Fruit fly (Drosophila melanogaster): Measurements from ENCODE around the gene RpL34b.
A peak's percentile ranks its signal among the peaks of the same experiment; 100 is the strongest.

DNA sequence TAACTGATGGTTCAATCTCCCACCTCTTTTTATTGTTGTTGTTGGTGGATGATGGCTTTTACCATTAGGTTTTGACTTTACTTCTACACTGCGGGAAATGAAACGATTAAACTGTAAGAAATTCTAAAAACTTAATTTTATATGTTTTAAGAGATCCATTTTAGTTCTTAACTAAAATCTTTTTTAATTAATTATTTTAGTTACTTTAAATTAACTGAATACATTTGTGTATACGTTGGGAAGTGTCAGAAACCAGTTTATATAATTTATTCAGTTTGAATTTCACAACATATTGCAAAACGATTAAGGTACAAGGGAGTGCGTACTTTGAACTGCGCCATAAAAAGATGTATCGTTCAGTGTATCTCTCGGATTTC lies 47.8 kb downstream of the RpL34b start:
- TF ChIP-seq ovo (GFP tag; optimal IDR thresholded peaks at IDR 0.05) (no peak), tj (GFP tag; optimal IDR thresholded peaks at IDR 0.05) (no peak), pad (GFP tag; optimal IDR thresholded peaks at IDR 0.05) (no peak), toe (GFP tag; optimal IDR thresholded peaks at IDR 0.05) (no peak), CG7045 (GFP tag; optimal IDR thresholded peaks at IDR 0.05) (peak; percentile 69), cnc (optimal IDR thresholded peaks at IDR 0.05) (no peak)

All from whole organism, adult.